Fruit fly (Drosophila melanogaster): ENCODE measurements around the gene mip130.
A peak's percentile ranks its signal among the peaks of the same experiment; 100 is the strongest.

mip130 gene

dm6 chrX:1877107-1877736 lies 30.8 kb upstream of the mip130 start, which contains the start of the genes CG14817 and CG14805 (continued):
- TF ChIP-seq sqz (GFP tag; optimal IDR thresholded peaks at IDR 0.05) = peak; percentile 71
- peak; percentile 78 for TF ChIP-seq Rfx (GFP tag; IDR thresholded peaks at IDR 0.05)
- peak in 1 of 2 experiments; percentile 56 for TF ChIP-seq insv (GFP tag; optimal IDR thresholded peaks at IDR 0.05)
- no peak for TF ChIP-seq jumu (GFP tag; optimal IDR thresholded peaks at IDR 0.05)
- TF ChIP-seq wdn (GFP tag; IDR thresholded peaks at IDR 0.05) = no peak
- TF ChIP-seq ewg (GFP tag; optimal IDR thresholded peaks at IDR 0.05) = peak; percentile 20
- peak; percentile 89 for TF ChIP-seq CG12659 (GFP tag; optimal IDR thresholded peaks at IDR 0.05)
- TF ChIP-seq CG3726 (GFP tag; IDR thresholded peaks at IDR 0.05) = no peak
- TF ChIP-seq CG3065 (GFP tag; optimal IDR thresholded peaks at IDR 0.05) = no peak
- peak; percentile 6 for TF ChIP-seq TFAM (GFP tag; optimal IDR thresholded peaks at IDR 0.05)
- no peak for TF ChIP-seq Asciz (GFP tag; optimal IDR thresholded peaks at IDR 0.05)
- no peak for TF ChIP-seq Hr39 (optimal IDR thresholded peaks at IDR 0.05)
- TF ChIP-seq Med (GFP tag) = peak; percentile 95
- peak; percentile 2 for TF ChIP-seq NK7.1 (GFP tag; optimal IDR thresholded peaks at IDR 0.05)
- peak; percentile 67 for TF ChIP-seq CG34224 (GFP tag; IDR thresholded peaks at IDR 0.05; ENCODE audit: partially characterized antibody)
- TF ChIP-seq CG12236 (GFP tag; optimal IDR thresholded peaks at IDR 0.05) = no peak
- no peak for TF ChIP-seq Doc2 (GFP tag; IDR thresholded peaks at IDR 0.05)
- TF ChIP-seq ac (GFP tag; optimal IDR thresholded peaks at IDR 0.05) = peak; percentile 48
- TF ChIP-seq slou (GFP tag; optimal IDR thresholded peaks at IDR 0.05) = no peak
- no peak for TF ChIP-seq zf30C (GFP tag; optimal IDR thresholded peaks at IDR 0.05)
- no peak for TF ChIP-seq CG17612 (GFP tag; IDR thresholded peaks at IDR 0.05)
- TF ChIP-seq CG9609 (GFP tag; optimal IDR thresholded peaks at IDR 0.05) = no peak
- TF ChIP-seq CG10147 (GFP tag; optimal IDR thresholded peaks at IDR 0.05) = peak; percentile 76
- peak; percentile 24 for TF ChIP-seq tin (GFP tag; optimal IDR thresholded peaks at IDR 0.05)
- no peak for TF ChIP-seq CG12942 (GFP tag; optimal IDR thresholded peaks at IDR 0.05)
- TF ChIP-seq CG13775 (GFP tag; optimal IDR thresholded peaks at IDR 0.05) = peak; percentile 72
- peak; percentile 92 for TF ChIP-seq CG13296 (GFP tag; optimal IDR thresholded peaks at IDR 0.05)
- no peak for TF ChIP-seq CG1024 (GFP tag; IDR thresholded peaks at IDR 0.05)
- TF ChIP-seq croc (GFP tag; conservative IDR thresholded peaks at IDR 0.05) = no peak
- no peak; the same call in 1 of the 2 replicates for TF ChIP-seq al (GFP tag; IDR thresholded peaks at IDR 0.05)
- no peak for TF ChIP-seq CG14441 (GFP tag; IDR thresholded peaks at IDR 0.05)
- peak; percentile 54 for TF ChIP-seq stc (GFP tag; IDR thresholded peaks at IDR 0.05)
- peak in 1 of 2 experiments; percentile 22 for TF ChIP-seq crp (GFP tag; optimal IDR thresholded peaks at IDR 0.05)
- TF ChIP-seq grn (GFP tag; optimal IDR thresholded peaks at IDR 0.05) = no peak
- peak; percentile 73 for TF ChIP-seq fd64A (GFP tag; optimal IDR thresholded peaks at IDR 0.05)
- no peak for TF ChIP-seq CG18476 (GFP tag; optimal IDR thresholded peaks at IDR 0.05)
- TF ChIP-seq CG15073 (GFP tag; optimal IDR thresholded peaks at IDR 0.05) = no peak
- TF ChIP-seq CG32532 (GFP tag; IDR thresholded peaks at IDR 0.05) = peak; percentile 70
- TF ChIP-seq ara (GFP tag; IDR thresholded peaks at IDR 0.05) = 0 out of 2 replicates have a peak, but pooled peaks have one; percentile 11
- TF ChIP-seq Hr78 (GFP tag; optimal IDR thresholded peaks at IDR 0.05) = peak in 1 of 2 experiments; percentile 96
- TF ChIP-seq D (optimal IDR thresholded peaks at IDR 0.05) = no peak
- peak; percentile 44 for TF ChIP-seq D (GFP tag; optimal IDR thresholded peaks at IDR 0.05)
- no peak for TF ChIP-seq CG8089 (GFP tag; optimal IDR thresholded peaks at IDR 0.05)
- peak; percentile 10 for TF ChIP-seq CG13123 (GFP tag; optimal IDR thresholded peaks at IDR 0.05)
- no peak for TF ChIP-seq CG8765 (GFP tag; IDR thresholded peaks at IDR 0.05)
- peak; percentile 81 for TF ChIP-seq HLHmδ (GFP tag; optimal IDR thresholded peaks at IDR 0.05)
- peak; percentile 41 for TF ChIP-seq sens-2 (GFP tag; IDR thresholded peaks at IDR 0.05)
- TF ChIP-seq CG16779 (GFP tag; IDR thresholded peaks at IDR 0.05) = no peak
- TF ChIP-seq trem (tag; optimal IDR thresholded peaks at IDR 0.05) = peak; percentile 88
- TF ChIP-seq nerfin-1 (tag; optimal IDR thresholded peaks at IDR 0.05) = peak; percentile 65
- TF ChIP-seq HmgZ (tag; optimal IDR thresholded peaks at IDR 0.05) = peak; percentile 76
